Worm (Caenorhabditis elegans): ENCODE data around the gene C53A5.11.
A peak's percentile ranks its signal among the peaks of the same experiment; 100 is the strongest.

C53A5.11 gene

DNA sequence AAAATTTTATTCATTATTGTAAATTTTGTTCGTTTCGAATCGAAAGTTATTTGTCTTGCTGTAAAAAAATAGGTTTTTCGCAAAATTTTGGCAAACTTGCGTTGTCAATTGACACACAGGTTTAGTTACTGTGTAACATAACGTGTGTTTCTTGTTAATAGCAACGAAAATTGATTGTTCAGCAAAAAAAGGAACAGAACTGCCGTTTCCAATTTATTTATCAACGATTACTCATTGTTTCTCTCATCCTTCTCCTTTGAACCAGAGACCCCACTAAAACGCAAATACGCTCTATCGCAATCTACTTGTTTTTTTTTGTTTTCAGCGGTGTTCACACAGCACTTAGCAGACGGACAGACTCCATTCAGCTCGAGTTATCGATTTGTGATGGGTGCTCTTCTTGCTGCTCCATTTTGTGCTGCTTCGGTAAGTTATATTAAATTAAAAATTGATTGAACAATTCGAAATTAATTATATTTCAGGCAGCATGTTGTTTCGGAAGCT, 35.0 kb downstream of the C53A5.11 start, which contains the start of gene R11H6.2:
R11H6.2 (plus strand) TSS at position 326 of the 504 bp plus-strand sequence.
- 0 out of 2 replicates have a peak, but pooled peaks have one; percentile 13 for TF ChIP-seq ctbp-1 (GFP tag; IDR thresholded peaks at IDR 0.05)
- TF ChIP-seq daf-19 (GFP tag; conservative IDR thresholded peaks at IDR 0.05): no peak
- peak; percentile 1 for TF ChIP-seq rbr-2 (tag; optimal IDR thresholded peaks at IDR 0.05)
- TF ChIP-seq dve-1 (tag; optimal IDR thresholded peaks at IDR 0.05; ENCODE audit: insufficient read depth): peak; percentile 21
- TF ChIP-seq Y105C5A.15 (GFP tag; IDR thresholded peaks at IDR 0.05): no peak
- TF ChIP-seq mes-2 (tag; optimal IDR thresholded peaks at IDR 0.05; ENCODE audit: poor library complexity, severe bottlenecking): peak; percentile 71
- TF ChIP-seq hlh-30 (tag; optimal IDR thresholded peaks at IDR 0.05; ENCODE audit: insufficient read depth): peak; percentile 35
- peak; percentile 24 for TF ChIP-seq dpl-1 (GFP tag; optimal IDR thresholded peaks at IDR 0.05)
- TF ChIP-seq lin-39 (tag; optimal IDR thresholded peaks at IDR 0.05): no peak
- no peak for TF ChIP-seq D1046.2 (GFP tag; IDR thresholded peaks at IDR 0.05)
- TF ChIP-seq ZK337.2 (GFP tag; IDR thresholded peaks at IDR 0.05): no peak
- no peak for TF ChIP-seq ceh-82 (tag; optimal IDR thresholded peaks at IDR 0.05)
- no peak for TF ChIP-seq ama-1 (optimal IDR thresholded peaks at IDR 0.05)
- TF ChIP-seq mep-1 (tag; optimal IDR thresholded peaks at IDR 0.05): peak; percentile 33
- no peak for TF ChIP-seq unc-39 (tag; optimal IDR thresholded peaks at IDR 0.05)
- peak; percentile 75 for TF ChIP-seq nhr-6 (tag; optimal IDR thresholded peaks at IDR 0.05)
- TF ChIP-seq lin-38 (GFP tag; IDR thresholded peaks at IDR 0.05): peak; percentile 78
- no peak for TF ChIP-seq mdt-29 (GFP tag; IDR thresholded peaks at IDR 0.05)
- no peak for TF ChIP-seq pha-4 (GFP tag; IDR thresholded peaks at IDR 0.05)
- peak; percentile 22 for TF ChIP-seq pha-4 (tag; optimal IDR thresholded peaks at IDR 0.05)
- no peak for TF ChIP-seq Y75B8A.6 (GFP tag; IDR thresholded peaks at IDR 0.05)
- no peak for TF ChIP-seq ceh-20 (GFP tag; IDR thresholded peaks at IDR 0.05)
- peak in 1 of 2 experiments; percentile 57 for TF ChIP-seq lsy-2 (tag; optimal IDR thresholded peaks at IDR 0.05)
- TF ChIP-seq php-3 (GFP tag; IDR thresholded peaks at IDR 0.05): no peak
- TF ChIP-seq hlh-11 (tag; optimal IDR thresholded peaks at IDR 0.05): peak; percentile 52
- peak; percentile 29 for TF ChIP-seq ceh-28 (tag; optimal IDR thresholded peaks at IDR 0.05)
- no peak for TF ChIP-seq duxl-1 (tag; optimal IDR thresholded peaks at IDR 0.05; ENCODE audit: poor library complexity)
- TF ChIP-seq mxl-2 (GFP tag; conservative IDR thresholded peaks at IDR 0.05): no peak
- peak; percentile 3 for TF ChIP-seq pqm-1 (tag; optimal IDR thresholded peaks at IDR 0.05)
- TF ChIP-seq snpc-4 (tag; optimal IDR thresholded peaks at IDR 0.05): no peak
- TF ChIP-seq T20F7.1 (GFP tag; optimal IDR thresholded peaks at IDR 0.05): no peak
- TF ChIP-seq hmg-1.1 (GFP tag; IDR thresholded peaks at IDR 0.05): peak; percentile 54; the same call in 1 of the 2 replicates
- TF ChIP-seq saeg-2 (GFP tag; IDR thresholded peaks at IDR 0.05): no peak
- TF ChIP-seq T26A8.4 (GFP tag; IDR thresholded peaks at IDR 0.05): no peak
- no peak for TF ChIP-seq lir-3 (tag; optimal IDR thresholded peaks at IDR 0.05)
- TF ChIP-seq nhr-28 (tag; optimal IDR thresholded peaks at IDR 0.05): peak; percentile 48
- peak in 1 of 2 experiments; percentile 99 for TF ChIP-seq unc-62 (GFP tag; optimal IDR thresholded peaks at IDR 0.05 in 1 of 2)
- TF ChIP-seq unc-62 (tag; optimal IDR thresholded peaks at IDR 0.05): no peak

DNA sequence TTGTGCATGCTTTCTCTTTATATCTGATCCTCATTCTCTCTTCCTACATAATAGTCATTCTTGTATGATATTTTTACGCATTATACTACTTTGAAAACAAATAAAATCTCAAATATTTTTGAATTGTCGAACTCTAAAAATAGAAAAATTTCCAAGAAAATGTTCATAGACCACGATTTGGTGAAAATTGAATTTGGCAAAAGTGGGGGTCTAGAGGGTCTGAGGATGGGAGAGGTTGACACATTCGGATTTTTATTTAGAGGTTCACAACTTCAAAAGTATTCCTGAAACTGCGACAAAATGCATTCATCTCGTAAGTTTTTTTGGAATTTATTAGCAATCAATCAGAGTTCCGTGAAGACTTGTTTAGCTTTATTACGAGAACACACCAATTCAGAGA, 37.3 kb downstream of the C53A5.11 start, which contains the start of gene glb-22:
glb-22 (plus strand) TSS at position 301 of the 400 bp plus-strand sequence.
- TF ChIP-seq dpl-1 (GFP tag; optimal IDR thresholded peaks at IDR 0.05) (no peak), ceh-28 (tag; optimal IDR thresholded peaks at IDR 0.05) (no peak), ama-1 (optimal IDR thresholded peaks at IDR 0.05) (no peak), mxl-2 (GFP tag; conservative IDR thresholded peaks at IDR 0.05) (no peak), unc-130 (GFP tag; optimal IDR thresholded peaks at IDR 0.05) (no peak), dmd-9 (GFP tag; IDR thresholded peaks at IDR 0.05) (no peak), jun-1 (tag; optimal IDR thresholded peaks at IDR 0.05) (no peak), unc-62 (GFP tag; optimal IDR thresholded peaks at IDR 0.05 in 1 of 2) (no peak), unc-62 (tag; optimal IDR thresholded peaks at IDR 0.05) (no peak), nhr-25 (tag; optimal IDR thresholded peaks at IDR 0.05; ENCODE audit: borderline replicate concordance, insufficient read depth) (no peak), skn-1 (tag; optimal IDR thresholded peaks at IDR 0.05) (no peak), attf-4 (tag; optimal IDR thresholded peaks at IDR 0.05) (no peak)
